Worm (Caenorhabditis elegans) whole organism, L4 larva: ENCODE measurements around the gene ifb-1.
A peak's percentile ranks its signal among the peaks of the same experiment; 100 is the strongest.

Experiments
- D1046.2 ChIP-seq: fragments of 200-800 bp; sonication (Bioruptor generic); IDR thresholded peaks from 2 replicates; pipeline ENCODE4 v1.3.6; 2022; ENCODE audit warnings: missing genetic modification characterization, missing compliant biosample characterization
- F10B5.3 ChIP-seq: sonication (generic microtip); optimal IDR thresholded peaks from 2 replicates; lab custom pipeline; 2016; ENCODE audit warnings: mild to moderate bottlenecking, missing genetic modification characterization, missing compliant biosample characterization
- F49E8.2 ChIP-seq: sonication (generic microtip); optimal IDR thresholded peaks from 2 replicates; lab custom pipeline; 2016; ENCODE audit warnings: missing compliant biosample characterization, mild to moderate bottlenecking, missing genetic modification characterization, borderline replicate concordance
- T20F7.1 ChIP-seq: fragments of 200-800 bp; sonication (Bioruptor generic); optimal IDR thresholded peaks from 2 replicates; lab custom pipeline; 2018; ENCODE audit warnings: mild to moderate bottlenecking, missing genetic modification characterization, missing compliant biosample characterization
- Y105C5A.15 ChIP-seq: fragments of 200-800 bp; sonication (Bioruptor generic); IDR thresholded peaks from 2 replicates; pipeline ENCODE4 v1.3.6; 2022; ENCODE audit warnings: missing genetic modification characterization, missing compliant biosample characterization
- Y5F2A.4 ChIP-seq: fragments of 200-800 bp; sonication (Bioruptor generic); optimal IDR thresholded peaks from 2 replicates; lab custom pipeline; 2018; ENCODE audit warnings: mild to moderate bottlenecking, missing genetic modification characterization, missing compliant biosample characterization
- ZK546.5 ChIP-seq, 2 experiments: sonication (generic microtip); optimal IDR thresholded peaks; 2 replicates each; lab custom pipeline; 2017; ENCODE audit warnings: missing biosample characterization in 2 of 2, missing genetic modification characterization in 2 of 2
- aha-1 ChIP-seq: fragments of 150-350 bp; peaks from one replicate; lab custom pipeline; 2014; ENCODE audit warnings: missing biosample characterization, missing genetic modification characterization
- arid-1 ChIP-seq: fragments of 200-800 bp; sonication (Bioruptor generic); conservative IDR thresholded peaks from 2 replicates; pipeline ENCODE4 v1.3.6; 2022; ENCODE audit warnings: missing genetic modification reagents, missing genetic modification characterization, missing compliant biosample characterization
- ces-1 ChIP-seq: fragments of 150-350 bp; sonication (generic microtip); optimal IDR thresholded peaks from 4 replicates; lab custom pipeline; 2014; ENCODE audit warnings: missing biosample characterization, missing genetic modification reagents, missing genetic modification characterization
- cey-2 ChIP-seq: sonication (generic microtip); optimal IDR thresholded peaks from 3 replicates; lab custom pipeline; 2017; ENCODE audit warnings: missing genetic modification characterization, mild to moderate bottlenecking, missing compliant biosample characterization, antibody characterized with exemption, borderline replicate concordance; ENCODE audit not compliant: insufficient read depth
- daf-12 ChIP-seq: fragments of 150-350 bp; optimal IDR thresholded peaks from 2 replicates; lab custom pipeline; 2014; ENCODE audit warnings: missing biosample characterization, missing genetic modification reagents, missing genetic modification characterization
- daf-16 ChIP-seq, 3 experiments: sonication (generic microtip); optimal IDR thresholded peaks; 2 replicates each; lab custom pipeline; 2016 to 2017; ENCODE audit warnings: missing genetic modification characterization in 3 of 3, missing genetic modification reagents in 3 of 3, mild to moderate bottlenecking in 2 of 3, missing compliant biosample characterization in 2 of 3, missing biosample characterization in 1 of 3, moderate library complexity in 1 of 3
- daf-8 ChIP-seq: fragments of 200-800 bp; sonication (Bioruptor generic); IDR thresholded peaks from 2 replicates; pipeline ENCODE4 v1.3.6; 2022; ENCODE audit warnings: missing genetic modification characterization, missing compliant biosample characterization
- dve-1 ChIP-seq: sonication (generic microtip); optimal IDR thresholded peaks from 2 replicates; lab custom pipeline; 2017; ENCODE audit warnings: antibody characterized with exemption, mild to moderate bottlenecking, missing genetic modification characterization, missing compliant biosample characterization; ENCODE audit not compliant: insufficient read depth
- hif-1 ChIP-seq, 2 experiments: sonication (generic microtip); optimal IDR thresholded peaks; 2 replicates each; lab custom pipeline; 2016 to 2017; ENCODE audit warnings: missing compliant biosample characterization in 2 of 2, missing genetic modification characterization in 2 of 2, missing genetic modification reagents in 2 of 2, missing genotype in 2 of 2, mild to moderate bottlenecking in 1 of 2
- jun-1 ChIP-seq: fragments of 150-350 bp; optimal IDR thresholded peaks from 2 replicates; lab custom pipeline; 2014; ENCODE audit warnings: missing biosample characterization, missing genetic modification reagents, missing genetic modification characterization
- lim-7 ChIP-seq: fragments of 200-800 bp; sonication (Bioruptor generic); IDR thresholded peaks from 2 replicates; pipeline ENCODE4 v1.3.6; 2022; ENCODE audit warnings: missing genetic modification characterization, missing compliant biosample characterization
- lin-1 ChIP-seq: fragments of 200-800 bp; sonication (Bioruptor generic); IDR thresholded peaks from 2 replicates; pipeline ENCODE4 v1.3.6; 2022; ENCODE audit warnings: missing genetic modification reagents, missing genetic modification characterization, missing compliant biosample characterization
- lin-13 ChIP-seq: fragments of 150-350 bp; optimal IDR thresholded peaks from 2 replicates; lab custom pipeline; 2014; ENCODE audit warnings: missing biosample characterization, missing genetic modification reagents, missing genetic modification characterization
- lin-29 ChIP-seq: fragments of 200-800 bp; sonication (Bioruptor generic); IDR thresholded peaks from 2 replicates; pipeline ENCODE4 v1.3.6; 2022; ENCODE audit warnings: missing genetic modification reagents, missing genetic modification characterization, missing compliant biosample characterization
- lin-39 ChIP-seq: fragments of 150-350 bp; optimal IDR thresholded peaks from 2 replicates; lab custom pipeline; 2014; ENCODE audit warnings: missing biosample characterization, missing genetic modification reagents, missing genetic modification characterization
- mdt-29 ChIP-seq: fragments of 200-800 bp; sonication (Bioruptor generic); IDR thresholded peaks from 2 replicates; pipeline ENCODE4 v1.3.6; 2022; ENCODE audit warnings: missing genetic modification reagents, missing genetic modification characterization, missing compliant biosample characterization
- mep-1 ChIP-seq: fragments of 150-350 bp; sonication (generic microtip); optimal IDR thresholded peaks from 3 replicates; lab custom pipeline; 2014; ENCODE audit warnings: missing biosample characterization, missing genetic modification characterization
- nhr-11 ChIP-seq: fragments of 150-350 bp; optimal IDR thresholded peaks from 2 replicates; lab custom pipeline; 2014; ENCODE audit warnings: missing biosample characterization, missing genetic modification characterization
- nhr-111 ChIP-seq: fragments of 200-800 bp; sonication (Bioruptor generic); optimal IDR thresholded peaks from 2 replicates; lab custom pipeline; 2018; ENCODE audit warnings: mild to moderate bottlenecking, missing genetic modification characterization, missing compliant biosample characterization
- nhr-28 ChIP-seq: fragments of 150-350 bp; optimal IDR thresholded peaks from 2 replicates; lab custom pipeline; 2014; ENCODE audit warnings: missing biosample characterization, missing genetic modification characterization
- php-3 ChIP-seq: fragments of 200-800 bp; sonication (Bioruptor generic); IDR thresholded peaks from 2 replicates; pipeline ENCODE4 v1.3.6; 2022; ENCODE audit warnings: missing genetic modification reagents, missing genetic modification characterization, missing compliant biosample characterization
- rbr-2 ChIP-seq: sonication (generic microtip); optimal IDR thresholded peaks from 2 replicates; lab custom pipeline; 2016; ENCODE audit warnings: missing genotype, missing genetic modification characterization, missing compliant biosample characterization
- saeg-2 ChIP-seq: fragments of 200-800 bp; sonication (Bioruptor generic); IDR thresholded peaks from 2 replicates; pipeline ENCODE4 v1.3.6; 2022; ENCODE audit warnings: missing genetic modification reagents, missing genetic modification characterization, missing compliant biosample characterization
- set-16 ChIP-seq: fragments of 200-800 bp; sonication (Bioruptor generic); IDR thresholded peaks from 2 replicates; pipeline ENCODE4 v1.3.6; 2022; ENCODE audit warnings: missing genetic modification reagents, missing genetic modification characterization, missing compliant biosample characterization
- skn-1 ChIP-seq: fragments of 150-350 bp; optimal IDR thresholded peaks from 2 replicates; lab custom pipeline; 2014; ENCODE audit warnings: missing biosample characterization, missing genetic modification characterization
- zfp-2 ChIP-seq: sonication (generic microtip); optimal IDR thresholded peaks from 2 replicates; lab custom pipeline; 2016; ENCODE audit warnings: mild to moderate bottlenecking, missing genetic modification characterization, missing compliant biosample characterization
- zip-11 ChIP-seq: fragments of 200-800 bp; sonication (Bioruptor generic); IDR thresholded peaks from 2 replicates; pipeline ENCODE4 v1.3.6; 2022; ENCODE audit warnings: missing genetic modification characterization, missing compliant biosample characterization
- ztf-7 ChIP-seq: fragments of 150-350 bp; optimal IDR thresholded peaks from 2 replicates; lab custom pipeline; 2014; ENCODE audit warnings: missing biosample characterization, missing genetic modification characterization

Gene ifb-1

DNA sequence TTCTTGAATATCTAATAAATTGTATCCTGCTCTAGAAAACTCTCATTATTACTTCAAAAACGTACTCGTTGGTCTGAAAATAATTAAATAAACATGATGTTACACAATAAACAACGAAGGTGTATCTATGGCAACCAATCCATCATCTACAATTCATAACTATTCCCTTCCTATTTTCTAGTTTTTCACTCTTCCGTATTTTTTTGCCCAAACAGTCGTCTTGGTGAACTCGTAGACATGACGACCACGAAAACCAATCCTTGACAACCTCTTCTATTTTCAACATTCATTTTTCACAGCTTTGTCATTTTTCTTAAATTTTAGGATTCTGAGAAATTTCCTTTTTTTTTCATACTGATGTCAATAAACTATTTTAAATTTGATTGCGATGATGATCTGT is 23.4 kb downstream of the ifb-1 start, which contains the start of gene K05F1.13:
Gene K05F1.13 (plus strand): TSS at position 301 of the 400 bp plus-strand sequence.
- TF ChIP-seq daf-16 (GFP tag; optimal IDR thresholded peaks at IDR 0.05; lab: Kevin White, UChicago): no peak
- no peak for TF ChIP-seq daf-16 (tag; optimal IDR thresholded peaks at IDR 0.05; lab: Kevin White, UChicago)
- TF ChIP-seq aha-1 (tag; lab: Kevin White, UChicago): peak; percentile 74

DNA sequence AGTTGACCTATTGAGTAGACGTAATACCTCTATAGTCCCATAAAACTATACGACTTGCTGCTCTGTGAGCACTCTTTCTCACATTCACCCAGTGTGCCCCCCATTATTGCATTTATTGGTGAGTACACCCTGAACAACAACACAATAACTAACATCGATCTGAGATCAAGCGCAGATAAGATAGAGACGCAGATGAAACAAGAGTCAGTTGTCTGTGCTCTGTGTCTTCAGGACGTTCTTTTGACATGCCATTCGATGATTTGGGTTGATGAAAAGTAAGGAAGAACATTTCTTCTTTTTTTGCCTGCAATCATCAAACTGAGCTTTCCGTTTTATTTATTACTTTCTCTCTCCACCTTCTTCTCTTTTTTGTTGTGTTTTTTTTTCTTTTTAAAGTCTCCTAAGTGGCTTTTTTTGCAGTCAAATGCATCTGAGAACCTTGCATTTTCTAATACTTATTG is 24.9 kb downstream of the ifb-1 start, which contains the start of gene lect-2:
Gene lect-2 (plus strand): TSS at position 411 of the 461 bp plus-strand sequence.
- TF ChIP-seq mdt-29 (GFP tag; lab: Robert Waterston, UW) (no peak), lin-39 (tag; lab: Kevin White, UChicago) (no peak), Y105C5A.15 (GFP tag; lab: Robert Waterston, UW) (no peak), aha-1 (tag; lab: Kevin White, UChicago) (peak; percentile 81), jun-1 (tag; lab: Kevin White, UChicago) (no peak), lim-7 (GFP tag; lab: Robert Waterston, UW) (no peak), php-3 (GFP tag; lab: Robert Waterston, UW) (no peak), nhr-111 (no peak), lin-1 (GFP tag; lab: Robert Waterston, UW) (no peak), daf-16 (GFP tag; optimal IDR thresholded peaks at IDR 0.05; lab: Kevin White, UChicago) (peak in 1 of 2 experiments; percentile 40), daf-16 (tag; optimal IDR thresholded peaks at IDR 0.05; lab: Kevin White, UChicago) (no peak), nhr-11 (tag; lab: Kevin White, UChicago) (peak; percentile 59)
- TF ChIP-seq, all 104 proteins: peak for 3

DNA sequence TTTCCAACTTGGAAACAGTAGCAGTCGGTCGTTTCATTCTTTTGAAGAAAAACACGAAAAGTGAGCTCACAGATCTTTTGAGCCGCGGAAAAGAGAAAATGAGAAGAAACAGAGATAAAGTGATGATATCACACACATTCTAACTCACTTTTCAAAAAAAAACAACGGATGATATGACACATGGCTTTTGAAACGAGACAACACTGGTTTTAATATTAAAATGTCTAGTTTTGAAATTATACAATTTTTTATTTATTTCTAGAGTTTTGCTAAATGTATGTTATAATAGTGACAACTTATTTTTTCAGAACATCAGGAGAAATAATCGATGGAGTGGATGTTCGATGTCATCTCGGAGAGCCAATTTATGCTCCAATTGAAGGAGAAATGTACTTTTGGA is 27.1 kb downstream of the ifb-1 start, which contains the start of gene K05F1.14:
Gene K05F1.14 (minus strand): TSS at position 101 of the 400 bp plus-strand sequence.
- no peak for TF ChIP-seq dve-1 (tag; lab: Kevin White, UChicago)

DNA sequence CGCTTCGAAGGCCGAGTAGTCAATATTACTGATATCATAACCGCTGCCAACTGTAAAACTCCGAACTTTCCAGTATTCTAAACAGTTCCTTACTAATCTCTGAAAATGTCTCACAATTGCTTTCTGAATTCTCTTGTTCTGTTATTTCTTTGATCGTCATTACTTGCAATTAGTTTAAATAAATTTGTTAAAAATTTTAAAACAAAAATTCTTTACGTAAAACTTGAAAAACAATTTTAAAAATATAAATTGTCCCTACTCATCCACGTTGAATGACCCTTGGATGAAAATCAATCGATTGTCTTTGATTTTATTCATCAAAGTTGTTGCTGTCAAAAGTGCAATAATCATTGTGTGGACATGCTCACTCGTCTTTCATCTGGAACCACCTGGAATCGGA is 28.8 kb downstream of the ifb-1 start, which contains the start of gene acdh-8:
Gene acdh-8 (plus strand): TSS at position 301 of the 400 bp plus-strand sequence.
- TF ChIP-seq cey-2 (tag; lab: Kevin White, UChicago) (no peak), set-16 (GFP tag; lab: Robert Waterston, UW) (no peak), arid-1 (GFP tag; lab: Robert Waterston, UW) (no peak), ztf-7 (tag; lab: Kevin White, UChicago) (no peak), daf-8 (GFP tag; lab: Robert Waterston, UW) (no peak), skn-1 (tag; lab: Kevin White, UChicago) (no peak), ZK546.5 (tag; optimal IDR thresholded peaks at IDR 0.05; lab: Kevin White, UChicago) (no peak), hif-1 (tag; optimal IDR thresholded peaks at IDR 0.05; lab: Kevin White, UChicago) (no peak), lin-13 (GFP tag; lab: Kevin White, UChicago) (no peak), nhr-28 (tag; lab: Kevin White, UChicago) (no peak), zip-11 (GFP tag; lab: Robert Waterston, UW) (no peak), daf-12 (tag; lab: Kevin White, UChicago) (no peak), zfp-2 (tag; lab: Kevin White, UChicago) (no peak), saeg-2 (no peak), ces-1 (no peak), F10B5.3 (tag; lab: Kevin White, UChicago) (no peak), mep-1 (tag; lab: Kevin White, UChicago) (no peak)
- TF ChIP-seq, all 104 proteins: peak for 0

DNA sequence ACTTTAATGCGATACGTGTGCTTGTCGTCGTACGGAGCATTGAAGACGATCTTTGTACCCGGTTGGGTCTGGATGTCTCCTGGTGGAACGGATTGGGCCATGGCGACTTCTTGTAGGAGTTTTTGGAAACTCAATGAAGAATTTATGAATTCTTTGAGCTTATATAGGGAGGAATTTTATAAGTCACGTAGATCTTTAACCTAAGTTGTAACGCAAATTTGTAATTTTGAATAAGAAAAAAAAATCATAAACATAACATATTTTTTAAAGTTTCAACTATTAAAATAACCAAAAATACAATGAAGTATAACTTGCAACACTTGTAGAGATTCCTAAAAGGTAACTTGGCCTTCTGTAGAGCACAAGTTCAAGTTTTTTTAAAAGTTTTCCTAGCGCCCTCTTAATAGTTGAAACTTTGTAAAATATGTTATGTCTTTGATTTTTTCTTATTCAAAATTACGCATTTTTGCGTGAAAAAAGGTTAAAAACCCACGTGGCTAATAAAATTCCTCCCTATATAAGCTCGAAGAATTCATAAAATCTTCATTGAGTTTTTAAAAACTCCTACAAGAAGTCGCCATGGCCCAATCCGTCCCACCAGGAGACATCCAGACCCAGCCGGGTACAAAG is 32.0 kb downstream of the ifb-1 start, which contains the start of the genes msp-63 and msp-142:
Gene msp-63 (minus strand): TSS at position 101 of the 630 bp plus-strand sequence.
Gene msp-142 (plus strand): TSS at position 580 of the 630 bp plus-strand sequence.
- no peak for TF ChIP-seq F49E8.2
- TF ChIP-seq rbr-2 (tag; lab: Kevin White, UChicago): no peak
- TF ChIP-seq lin-29 (GFP tag; lab: Robert Waterston, UW): no peak
- TF ChIP-seq Y5F2A.4: no peak
- TF ChIP-seq D1046.2 (GFP tag; lab: Robert Waterston, UW): no peak
- no peak for TF ChIP-seq T20F7.1 (GFP tag; lab: Kevin White, UChicago)
- TF ChIP-seq, all 104 proteins: peak for 0
